Fruit fly (Drosophila melanogaster) whole organism, embryonic: ENCODE results near the gene CG1542.
A peak's percentile ranks its signal among the peaks of the same experiment; 100 is the strongest.

Experiments
- B-H1 ChIP-seq: fragments of 200-800 bp; sonication (Bioruptor generic); IDR thresholded peaks from 3 replicates; pipeline ENCODE4 v1.3.6; 2022; ENCODE audit warnings: missing biosample characterization, missing genetic modification characterization
- BEAF-32 ChIP-seq: fragments of 200-800 bp; sonication (Bioruptor generic); optimal IDR thresholded peaks from 3 replicates; lab custom pipeline; 2017; ENCODE audit warnings: missing biosample characterization, missing genetic modification characterization, mild to moderate bottlenecking, moderate library complexity, missing genetic modification reagents
- CG10543 ChIP-seq: fragments of 200-800 bp; sonication (Bioruptor generic); optimal IDR thresholded peaks from 3 replicates; lab custom pipeline; 2017; ENCODE audit warnings: missing biosample characterization, mild to moderate bottlenecking, missing genetic modification characterization, moderate library complexity
- CG10959 ChIP-seq: fragments of 200-800 bp; sonication (Bioruptor generic); IDR thresholded peaks from 2 replicates; pipeline ENCODE4 v1.3.6; 2022; ENCODE audit warnings: missing biosample characterization, missing genetic modification characterization
- CG12659 ChIP-seq: fragments of 200-800 bp; sonication (Bioruptor generic); optimal IDR thresholded peaks from 3 replicates; lab custom pipeline; 2017; ENCODE audit warnings: mild to moderate bottlenecking, missing biosample characterization, missing genetic modification reagents, missing genetic modification characterization
- CG13296 ChIP-seq: fragments of 200-800 bp; sonication (Bioruptor generic); optimal IDR thresholded peaks from 3 replicates; lab custom pipeline; 2018; ENCODE audit warnings: missing biosample characterization, mild to moderate bottlenecking, missing genetic modification characterization
- CG13894 ChIP-seq: fragments of 200-800 bp; sonication (Bioruptor generic); optimal IDR thresholded peaks from 3 replicates; lab custom pipeline; 2018; ENCODE audit warnings: missing biosample characterization, mild to moderate bottlenecking, missing genetic modification characterization, moderate library complexity
- CG15011 ChIP-seq: fragments of 200-800 bp; sonication (Bioruptor generic); optimal IDR thresholded peaks from 3 replicates; lab custom pipeline; 2018; ENCODE audit warnings: missing biosample characterization, mild to moderate bottlenecking, missing genetic modification characterization
- CG1602 ChIP-seq: fragments of 200-800 bp; sonication (Bioruptor generic); optimal IDR thresholded peaks from 3 replicates; lab custom pipeline; 2016; ENCODE audit warnings: missing biosample characterization, missing genetic modification characterization
- CG16863 ChIP-seq: fragments of 200-800 bp; sonication (Bioruptor generic); optimal IDR thresholded peaks from 3 replicates; lab custom pipeline; 2016; ENCODE audit warnings: missing biosample characterization, missing genetic modification characterization
- CG17186 ChIP-seq: fragments of 200-800 bp; sonication (Bioruptor generic); optimal IDR thresholded peaks from 3 replicates; lab custom pipeline; 2017; ENCODE audit warnings: missing biosample characterization, missing genetic modification reagents, missing genetic modification characterization
- CG2678 ChIP-seq: fragments of 200-800 bp; sonication (Bioruptor generic); optimal IDR thresholded peaks from 3 replicates; lab custom pipeline; 2019; ENCODE audit warnings: missing biosample characterization, mild to moderate bottlenecking, missing genetic modification characterization, moderate library complexity
- CG3281 ChIP-seq: fragments of 200-800 bp; sonication (Bioruptor generic); optimal IDR thresholded peaks from 3 replicates; lab custom pipeline; 2017; ENCODE audit warnings: missing biosample characterization, mild to moderate bottlenecking, missing genetic modification characterization
- CG4328 ChIP-seq: fragments of 200-800 bp; sonication (Bioruptor generic); optimal IDR thresholded peaks from 3 replicates; lab custom pipeline; 2017; ENCODE audit warnings: missing biosample characterization, missing genetic modification reagents, missing genetic modification characterization
- CG5953 ChIP-seq: fragments of 200-800 bp; sonication (Bioruptor generic); IDR thresholded peaks from 2 replicates; pipeline ENCODE4 v1.3.6; 2022; ENCODE audit warnings: missing biosample characterization, missing genetic modification characterization
- CG6813 ChIP-seq: fragments of 200-800 bp; sonication (Bioruptor generic); optimal IDR thresholded peaks from 2 replicates; lab custom pipeline; 2017; ENCODE audit warnings: missing biosample characterization, missing genetic modification characterization, mild to moderate bottlenecking, moderate library complexity, missing genetic modification reagents
- CG8924 ChIP-seq: fragments of 200-800 bp; optimal IDR thresholded peaks from 3 replicates; lab custom pipeline; 2019; ENCODE audit warnings: missing biosample characterization, mild to moderate bottlenecking, missing genetic modification characterization, moderate library complexity
- CG9437 ChIP-seq: fragments of 200-800 bp; sonication (Bioruptor generic); optimal IDR thresholded peaks from 2 replicates; lab custom pipeline; 2018; ENCODE audit warnings: missing biosample characterization, mild to moderate bottlenecking, missing genetic modification characterization
- CG9609 ChIP-seq: fragments of 200-800 bp; sonication (Bioruptor generic); optimal IDR thresholded peaks from 3 replicates; lab custom pipeline; 2016; ENCODE audit warnings: missing biosample characterization, missing genetic modification characterization
- CG9797 ChIP-seq: fragments of 200-800 bp; sonication (Bioruptor generic); optimal IDR thresholded peaks from 3 replicates; lab custom pipeline; 2018; ENCODE audit warnings: missing biosample characterization, mild to moderate bottlenecking, missing genetic modification characterization
- CG9932 ChIP-seq: fragments of 200-800 bp; sonication (Bioruptor generic); IDR thresholded peaks from 2 replicates; pipeline ENCODE4 v1.3.6; 2022; ENCODE audit warnings: missing biosample characterization, missing genetic modification characterization
- CoRest ChIP-seq: fragments of 200-800 bp; sonication (Bioruptor generic); optimal IDR thresholded peaks from 3 replicates; lab custom pipeline; 2018; ENCODE audit warnings: missing biosample characterization, mild to moderate bottlenecking, missing genetic modification characterization, moderate library complexity
- CrebB ChIP-seq: fragments of 200-800 bp; sonication (Bioruptor generic); optimal IDR thresholded peaks from 3 replicates; lab custom pipeline; 2018; ENCODE audit warnings: missing biosample characterization, mild to moderate bottlenecking, missing genetic modification characterization
- D ChIP-seq, 2 experiments: fragments of 200-800 bp in 1 of 2; fragments of >200 bp in 1 of 2; sonication (Bioruptor generic) in 1 of 2; optimal IDR thresholded peaks; 2 replicates in 1 of 2; 3 replicates in 1 of 2; lab custom pipeline; 2017; ENCODE audit warnings: mild to moderate bottlenecking in 1 of 2, missing biosample characterization in 1 of 2, missing genetic modification characterization in 1 of 2, missing genetic modification reagents in 1 of 2
- Dip2 ChIP-seq: fragments of 200-800 bp; sonication (Bioruptor generic); IDR thresholded peaks from 2 replicates; pipeline ENCODE4 v1.3.6; 2022; ENCODE audit warnings: missing biosample characterization, missing genetic modification characterization
- HLH4C ChIP-seq: fragments of 200-800 bp; sonication (Bioruptor generic); IDR thresholded peaks from 3 replicates; pipeline ENCODE4 v1.3.6; 2022; ENCODE audit warnings: missing biosample characterization, missing genetic modification characterization; ENCODE audit not compliant: partially characterized antibody
- Hand ChIP-seq: fragments of 200-800 bp; sonication (Bioruptor generic); optimal IDR thresholded peaks from 2 replicates; lab custom pipeline; 2017; ENCODE audit warnings: mild to moderate bottlenecking, missing biosample characterization, missing genetic modification reagents, missing genetic modification characterization
- Kr ChIP-seq: fragments of 200-800 bp; sonication (Bioruptor generic); optimal IDR thresholded peaks from 2 replicates; lab custom pipeline; 2017; ENCODE audit warnings: missing biosample characterization, mild to moderate bottlenecking, missing genetic modification characterization
- Lpt ChIP-seq: fragments of >200 bp; optimal IDR thresholded peaks from 2 replicates; lab custom pipeline; 2018; ENCODE audit warnings: missing biosample characterization, missing genetic modification characterization
- MTF-1 ChIP-seq: fragments of 200-800 bp; sonication (Bioruptor generic); optimal IDR thresholded peaks from 2 replicates; lab custom pipeline; 2018; ENCODE audit warnings: missing biosample characterization, mild to moderate bottlenecking, missing genetic modification characterization, borderline replicate concordance
- Mrtf ChIP-seq: fragments of 200-800 bp; sonication (Bioruptor generic); IDR thresholded peaks from 3 replicates; pipeline ENCODE4 v1.3.6; 2022; ENCODE audit warnings: missing biosample characterization, missing genetic modification characterization
- Nf-YB ChIP-seq: fragments of 200-800 bp; sonication (Bioruptor generic); optimal IDR thresholded peaks from 3 replicates; lab custom pipeline; 2019; ENCODE audit warnings: missing biosample characterization, mild to moderate bottlenecking, missing genetic modification characterization, moderate library complexity
- Nf-YC ChIP-seq: fragments of 200-800 bp; optimal IDR thresholded peaks from 3 replicates; lab custom pipeline; 2019; ENCODE audit warnings: missing biosample characterization, mild to moderate bottlenecking, missing genetic modification characterization, moderate library complexity
- Vsx1 ChIP-seq: fragments of 200-800 bp; sonication (Bioruptor generic); optimal IDR thresholded peaks from 2 replicates; lab custom pipeline; 2017; ENCODE audit warnings: missing biosample characterization, mild to moderate bottlenecking, missing genetic modification characterization, missing genetic modification reagents
- ac ChIP-seq: fragments of 200-800 bp; sonication (Bioruptor generic); optimal IDR thresholded peaks from 3 replicates; lab custom pipeline; 2017; ENCODE audit warnings: missing biosample characterization, mild to moderate bottlenecking, missing genetic modification characterization
- ase ChIP-seq: fragments of 200-800 bp; sonication (Bioruptor generic); IDR thresholded peaks from 3 replicates; pipeline ENCODE4 v1.3.6; 2022; ENCODE audit warnings: missing biosample characterization, missing genetic modification characterization
- bsh ChIP-seq, 2 experiments: fragments of 200-800 bp; sonication (Bioruptor generic); optimal IDR thresholded peaks; 2 replicates each; lab custom pipeline; 2017 to 2018; ENCODE audit warnings: mild to moderate bottlenecking in 2 of 2, missing biosample characterization in 2 of 2, missing genetic modification characterization in 2 of 2, moderate library complexity in 1 of 2
- cg ChIP-seq: fragments of 200-800 bp; sonication (Bioruptor generic); optimal IDR thresholded peaks from 3 replicates; lab custom pipeline; 2019; ENCODE audit warnings: missing biosample characterization, mild to moderate bottlenecking, missing genetic modification characterization, moderate library complexity
- corto ChIP-seq: fragments of 200-800 bp; sonication (Bioruptor generic); optimal IDR thresholded peaks from 2 replicates; lab custom pipeline; 2016; ENCODE audit warnings: missing biosample characterization, mild to moderate bottlenecking, missing genetic modification characterization, moderate library complexity
- cwo ChIP-seq: fragments of 200-800 bp; sonication (Bioruptor generic); optimal IDR thresholded peaks from 3 replicates; lab custom pipeline; 2017; ENCODE audit warnings: missing biosample characterization, missing genetic modification characterization, mild to moderate bottlenecking, moderate library complexity, missing genetic modification reagents
- fd64A ChIP-seq: fragments of 200-800 bp; sonication (Bioruptor generic); optimal IDR thresholded peaks from 3 replicates; lab custom pipeline; 2018; ENCODE audit warnings: missing biosample characterization, mild to moderate bottlenecking, missing genetic modification characterization
- fru ChIP-seq: fragments of >200 bp; optimal IDR thresholded peaks from 2 replicates; lab custom pipeline; 2017
- grn ChIP-seq: fragments of 200-800 bp; sonication (Bioruptor generic); optimal IDR thresholded peaks from 3 replicates; lab custom pipeline; 2017; ENCODE audit warnings: missing biosample characterization, missing genetic modification characterization
- gsb-n ChIP-seq: fragments of 200-800 bp; sonication (Bioruptor generic); optimal IDR thresholded peaks from 3 replicates; lab custom pipeline; 2018; ENCODE audit warnings: missing biosample characterization, mild to moderate bottlenecking, missing genetic modification characterization
- pum ChIP-seq: fragments of 200-800 bp; sonication (Bioruptor generic); optimal IDR thresholded peaks from 2 replicates; lab custom pipeline; 2016; ENCODE audit warnings: missing biosample characterization, missing genetic modification characterization
- pzg ChIP-seq: fragments of 200-800 bp; sonication (Bioruptor generic); optimal IDR thresholded peaks from 3 replicates; lab custom pipeline; 2018; ENCODE audit warnings: missing biosample characterization, mild to moderate bottlenecking, missing genetic modification characterization, moderate library complexity
- schlank ChIP-seq: fragments of 200-800 bp; sonication (Bioruptor generic); optimal IDR thresholded peaks from 2 replicates; lab custom pipeline; 2018; ENCODE audit warnings: missing biosample characterization, mild to moderate bottlenecking, missing genetic modification characterization
- wek ChIP-seq: fragments of 200-800 bp; sonication (Bioruptor generic); optimal IDR thresholded peaks from 3 replicates; lab custom pipeline; 2018; ENCODE audit warnings: missing biosample characterization, mild to moderate bottlenecking, missing genetic modification characterization, moderate library complexity
- z ChIP-seq: fragments of 200-800 bp; sonication (Bioruptor generic); IDR thresholded peaks from 3 replicates; pipeline ENCODE4 v1.3.6; 2022; ENCODE audit warnings: missing biosample characterization, missing genetic modification characterization

CG1542 gene

dm6 chr3R:31221337-31222047, 8.2 kb downstream of the CG1542 start (continued):
- peak; percentile 14 for TF ChIP-seq Vsx1 (GFP tag; lab: Kevin White, UChicago)
- TF ChIP-seq CG4328 (GFP tag; lab: Kevin White, UChicago): peak; percentile 39
- no peak for TF ChIP-seq CG9932 (GFP tag; lab: Robert Waterston, UW)
- TF ChIP-seq CG5953: no peak
- TF ChIP-seq CG9437 (GFP tag; lab: Kevin White, UChicago): no peak
- no peak for TF ChIP-seq Lpt
- no peak for TF ChIP-seq CG9609
- no peak for TF ChIP-seq CrebB (tag; lab: Kevin White, UChicago)
- TF ChIP-seq cg (GFP tag; lab: Kevin White, UChicago): peak; percentile 95
- TF ChIP-seq MTF-1 (GFP tag; lab: Kevin White, UChicago): peak; percentile 15
- TF ChIP-seq gsb-n (tag; lab: Kevin White, UChicago): no peak
- TF ChIP-seq Mrtf (GFP tag; lab: Robert Waterston, UW): no peak
- no peak for TF ChIP-seq Hand (GFP tag; lab: Kevin White, UChicago)
- TF ChIP-seq Kr: no peak
- TF ChIP-seq CG10959 (GFP tag; lab: Robert Waterston, UW): no peak
- TF ChIP-seq CG8924 (tag; lab: Kevin White, UChicago): peak; percentile 43
- TF ChIP-seq corto (GFP tag; lab: Kevin White, UChicago): peak; percentile 38
- no peak for TF ChIP-seq CG15011 (GFP tag; lab: Kevin White, UChicago)
- no peak for TF ChIP-seq CG9797 (GFP tag; lab: Kevin White, UChicago)
- TF ChIP-seq Nf-YC (tag; lab: Kevin White, UChicago): peak; percentile 3
- TF ChIP-seq CG13894 (tag; lab: Kevin White, UChicago): no peak
- no peak for TF ChIP-seq BEAF-32 (GFP tag; lab: Kevin White, UChicago)
- TF ChIP-seq B-H1 (GFP tag; lab: Robert Waterston, UW): no peak
- TF ChIP-seq CG3281: no peak
- no peak for TF ChIP-seq z
- TF ChIP-seq pum (GFP tag; lab: Kevin White, UChicago): no peak
- peak; percentile 80 for TF ChIP-seq D (optimal IDR thresholded peaks at IDR 0.05; lab: Kevin White, UChicago)
- no peak for TF ChIP-seq D (GFP tag; optimal IDR thresholded peaks at IDR 0.05; lab: Kevin White, UChicago)
- peak; percentile 20 for TF ChIP-seq wek (GFP tag; lab: Kevin White, UChicago)
- TF ChIP-seq Dip2 (GFP tag; lab: Robert Waterston, UW): no peak
- TF ChIP-seq CG2678 (tag; lab: Kevin White, UChicago): peak; percentile 4
- TF ChIP-seq cwo (GFP tag; lab: Kevin White, UChicago): peak; percentile 73
- no peak for TF ChIP-seq CG1602 (GFP tag; lab: Kevin White, UChicago)
- no peak for TF ChIP-seq HLH4C
- no peak for TF ChIP-seq CG16863 (GFP tag; lab: Kevin White, UChicago)
- TF ChIP-seq fd64A (GFP tag; lab: Kevin White, UChicago): peak; percentile 41
- no peak for TF ChIP-seq grn (GFP tag; lab: Kevin White, UChicago)
- TF ChIP-seq pzg (GFP tag; lab: Kevin White, UChicago): no peak
- peak; percentile 63 for TF ChIP-seq CG10543 (GFP tag; lab: Kevin White, UChicago)
- no peak for TF ChIP-seq ac
- TF ChIP-seq Nf-YB (GFP tag; lab: Kevin White, UChicago): peak; percentile 32
- TF ChIP-seq CG12659 (GFP tag; lab: Kevin White, UChicago): peak; percentile 20
- TF ChIP-seq bsh (GFP tag; optimal IDR thresholded peaks at IDR 0.05; lab: Kevin White, UChicago): peak in 1 of 2 experiments; percentile 82
- no peak for TF ChIP-seq ase (GFP tag; lab: Robert Waterston, UW)
- TF ChIP-seq schlank (tag; lab: Kevin White, UChicago): no peak
- TF ChIP-seq fru (lab: Kevin White, UChicago): peak; percentile 17
- peak; percentile 34 for TF ChIP-seq CG13296 (GFP tag; lab: Kevin White, UChicago)
- no peak for TF ChIP-seq CoRest (tag; lab: Kevin White, UChicago)
- TF ChIP-seq CG6813 (GFP tag; lab: Kevin White, UChicago): no peak
- no peak for TF ChIP-seq CG17186 (GFP tag; lab: Kevin White, UChicago)
